Worm (Caenorhabditis elegans) whole organism, young adult: ENCODE measurements around the gene srab-20.
A peak's percentile ranks its signal among the peaks of the same experiment; 100 is the strongest.

Source experiments
- C17E4.6 ChIP-seq: fragments of 200-800 bp; sonication (Bioruptor generic); IDR thresholded peaks from 2 replicates; pipeline ENCODE4 v1.3.6; 2022; ENCODE audit warnings: missing genetic modification reagents, missing genetic modification characterization, missing compliant biosample characterization
- F10E7.11 ChIP-seq: sonication (generic microtip); optimal IDR thresholded peaks from 2 replicates; lab custom pipeline; 2017; ENCODE audit warnings: mild to moderate bottlenecking, missing genetic modification characterization, moderate library complexity, missing compliant biosample characterization
- F23B12.7 ChIP-seq: sonication (generic microtip); optimal IDR thresholded peaks from 2 replicates; lab custom pipeline; 2017; ENCODE audit warnings: missing genetic modification characterization, mild to moderate bottlenecking, missing compliant biosample characterization, antibody characterized with exemption, moderate library complexity; ENCODE audit not compliant: insufficient read depth
- F37B4.10 ChIP-seq: fragments of 200-800 bp; sonication (Bioruptor generic); IDR thresholded peaks from 2 replicates; pipeline ENCODE4 v1.3.6; 2022; ENCODE audit warnings: missing genetic modification characterization, missing compliant biosample characterization
- F52B5.7 ChIP-seq: sonication (generic microtip); optimal IDR thresholded peaks from 2 replicates; lab custom pipeline; 2016; ENCODE audit warnings: mild to moderate bottlenecking, missing genetic modification characterization, missing compliant biosample characterization
- F55B11.4 ChIP-seq: sonication (generic microtip); optimal IDR thresholded peaks from 2 replicates; lab custom pipeline; 2016; ENCODE audit warnings: missing compliant biosample characterization, missing genetic modification characterization, borderline replicate concordance; ENCODE audit not compliant: insufficient read depth
- F57C9.4 ChIP-seq: sonication (generic microtip); optimal IDR thresholded peaks from 2 replicates; lab custom pipeline; 2017; ENCODE audit warnings: mild to moderate bottlenecking, missing genetic modification characterization, missing compliant biosample characterization
- K11D2.4 ChIP-seq: fragments of 200-800 bp; sonication (Bioruptor generic); IDR thresholded peaks from 2 replicates; pipeline ENCODE4 v1.3.6; 2022; ENCODE audit warnings: missing genetic modification reagents, missing genetic modification characterization, missing compliant biosample characterization
- Y53F4B.3 ChIP-seq: fragments of 200-800 bp; sonication (Bioruptor generic); IDR thresholded peaks from 2 replicates; pipeline ENCODE4 v1.3.6; 2022; ENCODE audit warnings: missing genetic modification reagents, missing genetic modification characterization, missing compliant biosample characterization
- Y53G8AR.9 ChIP-seq: fragments of 200-800 bp; sonication (Bioruptor generic); conservative IDR thresholded peaks from 2 replicates; pipeline ENCODE4 v1.3.6; 2022; ENCODE audit warnings: missing genetic modification reagents, missing genetic modification characterization, missing compliant biosample characterization
- ama-1 ChIP-seq, 3 experiments: fragments of 150-350 bp in 1 of 3; sonication (generic microtip) in 2 of 3; optimal IDR thresholded peaks; 2 replicates each; lab custom pipeline; 2014 to 2018; ENCODE audit warnings: missing biosample characterization in 2 of 3, missing genetic modification characterization in 2 of 3, missing genetic modification reagents in 2 of 3
- aptf-3 ChIP-seq: fragments of 200-800 bp; sonication (Bioruptor generic); IDR thresholded peaks from 2 replicates; pipeline ENCODE4 v1.3.6; 2022; ENCODE audit warnings: missing genetic modification characterization, missing compliant biosample characterization
- athp-1 ChIP-seq: sonication (generic microtip); optimal IDR thresholded peaks from 2 replicates; lab custom pipeline; 2017; ENCODE audit warnings: mild to moderate bottlenecking, missing genetic modification characterization, missing compliant biosample characterization
- attf-5 ChIP-seq: fragments of 200-800 bp; sonication (Bioruptor generic); optimal IDR thresholded peaks from 2 replicates; lab custom pipeline; 2018; ENCODE audit warnings: mild to moderate bottlenecking, missing genetic modification characterization, missing compliant biosample characterization
- attf-6 ChIP-seq: fragments of 200-800 bp; sonication (Bioruptor generic); IDR thresholded peaks from 2 replicates; pipeline ENCODE4 v1.3.6; 2022; ENCODE audit warnings: missing genetic modification reagents, missing genetic modification characterization, missing compliant biosample characterization
- cebp-1 ChIP-seq, 2 experiments: fragments of 200-800 bp in 1 of 2; sonication (Bioruptor generic) in 1 of 2; sonication (generic microtip) in 1 of 2; IDR thresholded peaks in 1 of 2; optimal IDR thresholded peaks in 1 of 2; 2 replicates each; pipeline versions ENCODE4 v1.3.6 to Lab custom; 2017 to 2022; ENCODE audit warnings: missing compliant biosample characterization in 2 of 2, missing genetic modification characterization in 2 of 2, mild to moderate bottlenecking in 1 of 2, missing genetic modification reagents in 1 of 2, moderate library complexity in 1 of 2
- ceh-100 ChIP-seq: fragments of 200-800 bp; sonication (Bioruptor generic); IDR thresholded peaks from 2 replicates; pipeline ENCODE4 v1.3.6; 2022; ENCODE audit warnings: missing genetic modification reagents, missing genetic modification characterization, missing compliant biosample characterization
- ceh-27 ChIP-seq: fragments of 200-800 bp; sonication (Bioruptor generic); optimal IDR thresholded peaks from 2 replicates; lab custom pipeline; 2018; ENCODE audit warnings: mild to moderate bottlenecking, missing genetic modification characterization, moderate library complexity, missing compliant biosample characterization
- ceh-40 ChIP-seq: fragments of 200-800 bp; sonication (Bioruptor generic); IDR thresholded peaks from 2 replicates; pipeline ENCODE4 v1.3.6; 2022; ENCODE audit warnings: missing genetic modification characterization, missing compliant biosample characterization
- egrh-3 ChIP-seq: fragments of 200-800 bp; sonication (Bioruptor generic); IDR thresholded peaks from 2 replicates; pipeline ENCODE4 v1.3.6; 2022; ENCODE audit warnings: missing genetic modification reagents, missing genetic modification characterization, missing compliant biosample characterization
- ekl-4 ChIP-seq: fragments of 200-800 bp; sonication (Bioruptor generic); IDR thresholded peaks from 2 replicates; pipeline ENCODE4 v1.3.6; 2022; ENCODE audit warnings: missing genetic modification reagents, missing genetic modification characterization, missing compliant biosample characterization
- ets-4 ChIP-seq: fragments of 200-800 bp; sonication (Bioruptor generic); optimal IDR thresholded peaks from 2 replicates; lab custom pipeline; 2018; ENCODE audit warnings: mild to moderate bottlenecking, missing genetic modification characterization, missing compliant biosample characterization
- gei-17 ChIP-seq: fragments of 200-800 bp; sonication (Bioruptor generic); optimal IDR thresholded peaks from 2 replicates; lab custom pipeline; 2018; ENCODE audit warnings: mild to moderate bottlenecking, missing genetic modification characterization, missing compliant biosample characterization
- hmg-20 ChIP-seq: fragments of 200-800 bp; sonication (Bioruptor generic); IDR thresholded peaks from 2 replicates; pipeline ENCODE4 v1.3.6; 2022; ENCODE audit warnings: missing genetic modification reagents, missing genetic modification characterization, missing compliant biosample characterization
- lin-40 ChIP-seq: sonication (generic microtip); optimal IDR thresholded peaks from 2 replicates; lab custom pipeline; 2016; ENCODE audit warnings: missing genetic modification characterization, mild to moderate bottlenecking, missing compliant biosample characterization, missing genotype, missing genetic modification reagents
- madf-3 ChIP-seq: fragments of 200-800 bp; sonication (Bioruptor generic); IDR thresholded peaks from 2 replicates; pipeline ENCODE4 v1.3.6; 2022; ENCODE audit warnings: missing genetic modification reagents, missing genetic modification characterization, missing compliant biosample characterization
- madf-8 ChIP-seq: fragments of 200-800 bp; sonication (Bioruptor generic); conservative IDR thresholded peaks from 2 replicates; pipeline ENCODE4 v1.3.6; 2022; ENCODE audit warnings: missing genetic modification reagents, missing genetic modification characterization, missing compliant biosample characterization
- mel-28 ChIP-seq: sonication (generic microtip); optimal IDR thresholded peaks from 2 replicates; lab custom pipeline; 2016; ENCODE audit warnings: borderline replicate concordance, mild to moderate bottlenecking, missing genetic modification characterization, missing compliant biosample characterization
- pha-4 ChIP-seq: fragments of 150-350 bp; sonication (generic microtip); optimal IDR thresholded peaks from 2 replicates; lab custom pipeline; 2014; ENCODE audit warnings: missing biosample characterization, missing genetic modification reagents, missing genetic modification characterization
- sdz-38 ChIP-seq: sonication (generic microtip); optimal IDR thresholded peaks from 2 replicates; lab custom pipeline; 2016; ENCODE audit warnings: missing genotype, missing genetic modification characterization, missing compliant biosample characterization
- snpc-1.3 ChIP-seq: sonication (generic microtip); optimal IDR thresholded peaks from 2 replicates; lab custom pipeline; 2017; ENCODE audit warnings: missing genetic modification characterization, mild to moderate bottlenecking, missing compliant biosample characterization, antibody characterized with exemption, moderate library complexity, missing genotype, missing genetic modification reagents; ENCODE audit not compliant: insufficient read depth
- snpc-4 ChIP-seq, 5 experiments: fragments of 150-350 bp in 1 of 5; sonication (generic microtip) in 4 of 5; optimal IDR thresholded peaks; 2 replicates each; lab custom pipeline; 2014 to 2018; ENCODE audit warnings: missing genetic modification characterization in 5 of 5, missing biosample characterization in 3 of 5, antibody characterized with exemption in 2 of 5, mild to moderate bottlenecking in 2 of 5, missing compliant biosample characterization in 2 of 5, missing genotype in 2 of 5, moderate library complexity in 2 of 5, missing genetic modification reagents in 1 of 5
- tbp1 ChIP-seq: fragments of 200-800 bp; sonication (Bioruptor generic); optimal IDR thresholded peaks from 2 replicates; lab custom pipeline; 2018; ENCODE audit warnings: mild to moderate bottlenecking, missing genetic modification characterization, missing compliant biosample characterization
- zfh-2 ChIP-seq: fragments of 200-800 bp; sonication (Bioruptor generic); conservative IDR thresholded peaks from 2 replicates; pipeline ENCODE4 v1.3.6; 2022; ENCODE audit warnings: missing genetic modification reagents, missing genetic modification characterization, missing compliant biosample characterization
- zim-3 ChIP-seq: sonication (generic microtip); optimal IDR thresholded peaks from 2 replicates; lab custom pipeline; 2017; ENCODE audit warnings: mild to moderate bottlenecking, missing genetic modification characterization, moderate library complexity, missing compliant biosample characterization
- ztf-18 ChIP-seq: sonication (generic microtip); optimal IDR thresholded peaks from 2 replicates; lab custom pipeline; 2016; ENCODE audit warnings: missing genotype, mild to moderate bottlenecking, missing genetic modification characterization, missing compliant biosample characterization
- ztf-26 ChIP-seq: sonication (generic microtip); optimal IDR thresholded peaks from 2 replicates; lab custom pipeline; 2017; ENCODE audit warnings: missing genetic modification characterization, missing compliant biosample characterization

srab-20 gene

DNA sequence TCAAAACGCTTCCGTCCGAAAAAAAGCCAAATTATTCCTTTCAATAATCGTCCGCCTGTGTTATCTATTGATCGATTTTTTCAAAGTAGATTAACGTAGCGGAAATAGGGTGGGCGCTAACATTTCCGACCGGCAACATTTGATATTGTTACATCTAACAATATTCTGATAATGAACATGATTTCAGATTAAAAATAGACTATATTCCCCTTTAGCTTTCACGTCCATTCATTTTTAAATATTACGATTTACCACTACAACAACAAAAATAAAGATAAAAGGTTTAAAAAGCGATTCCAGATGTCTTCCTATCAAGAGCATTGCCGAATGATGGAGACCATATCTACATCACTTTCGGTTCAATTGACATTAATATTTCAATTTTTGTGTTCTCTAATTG, 2.7 kb upstream of the srab-20 start, which contains the start of gene srab-22:
srab-22 (plus strand) TSS at position 301 of the 400 bp plus-strand sequence.
- TF ChIP-seq ceh-100 (GFP tag; lab: Robert Waterston, UW) = no peak
- no peak for TF ChIP-seq K11D2.4 (GFP tag; lab: Robert Waterston, UW)
- TF ChIP-seq hmg-20 (GFP tag; lab: Robert Waterston, UW) = no peak
- no peak for TF ChIP-seq pha-4 (tag; lab: Kevin White, UChicago)
- TF ChIP-seq F10E7.11 (tag; lab: Kevin White, UChicago) = no peak
- TF ChIP-seq C17E4.6 = no peak
- TF ChIP-seq F52B5.7 = no peak
- no peak for TF ChIP-seq F55B11.4
- TF ChIP-seq madf-3 (GFP tag; lab: Robert Waterston, UW) = no peak
- TF ChIP-seq zim-3 (tag; lab: Kevin White, UChicago) = no peak
- no peak for TF ChIP-seq lin-40
- TF ChIP-seq ets-4 (GFP tag; lab: Kevin White, UChicago) = no peak
- TF ChIP-seq F23B12.7 (tag; lab: Kevin White, UChicago) = no peak
- no peak for TF ChIP-seq Y53G8AR.9
- no peak for TF ChIP-seq athp-1 (tag; lab: Kevin White, UChicago)
- no peak for TF ChIP-seq ztf-26 (tag; lab: Kevin White, UChicago)
- no peak for TF ChIP-seq ekl-4
- no peak for TF ChIP-seq attf-6 (GFP tag; lab: Robert Waterston, UW)

DNA sequence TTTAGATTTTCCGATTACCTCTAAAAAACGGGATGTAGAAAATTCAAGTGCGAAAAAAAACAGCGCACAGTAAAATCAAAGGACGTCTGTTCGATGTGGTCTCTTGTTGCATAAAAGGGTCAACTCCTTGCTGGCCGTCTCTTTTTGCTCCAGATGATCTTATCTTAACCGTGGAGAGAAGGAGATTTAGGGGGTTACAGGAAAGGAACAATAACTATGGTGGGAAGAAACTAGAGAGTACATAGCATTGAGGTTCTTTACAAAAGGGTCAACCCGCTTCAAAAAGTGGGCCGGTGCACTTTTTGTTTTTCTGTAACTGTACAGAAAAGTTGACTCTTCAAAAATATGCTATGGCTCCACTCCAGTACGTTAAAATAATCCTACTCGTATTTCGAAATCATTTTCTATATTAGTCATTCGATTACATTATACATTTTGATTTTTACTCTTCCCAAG, 2.8 kb downstream of the srab-20 start, which contains the start of the genes T20D4.19 and srj-9:
T20D4.19 (minus strand) TSS at position 101 of the 456 bp plus-strand sequence.
srj-9 (plus strand) TSS at position 406 of the 456 bp plus-strand sequence.
- TF ChIP-seq zfh-2 (GFP tag; lab: Robert Waterston, UW) (no peak), madf-3 (GFP tag; lab: Robert Waterston, UW) (0 out of 2 replicates have a peak, but pooled peaks have one; percentile 51)

DNA sequence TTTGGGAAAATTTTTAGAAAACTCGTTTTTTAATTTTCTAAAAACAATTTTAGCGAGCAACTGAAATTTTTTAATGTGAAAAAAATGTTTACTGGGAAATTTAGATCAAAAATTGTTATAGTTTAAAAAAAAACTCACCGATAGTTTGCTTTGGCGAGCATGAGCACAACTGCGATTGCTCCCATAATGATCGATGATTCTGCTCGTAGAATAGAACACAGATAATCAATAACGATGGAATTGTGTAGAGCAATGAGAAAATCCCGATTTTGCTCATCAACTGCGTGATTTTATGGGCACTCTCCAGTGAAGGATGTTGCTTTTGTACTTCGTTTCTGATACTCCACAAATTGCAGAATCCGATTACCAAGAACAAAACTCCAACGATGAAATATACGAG, 13.8 kb downstream of the srab-20 start:
- no peak for TF ChIP-seq F37B4.10 (GFP tag; lab: Robert Waterston, UW)
- no peak for TF ChIP-seq ceh-27 (GFP tag; lab: Kevin White, UChicago)
- TF ChIP-seq ama-1 (optimal IDR thresholded peaks at IDR 0.05; lab: Kevin White, UChicago) = no peak
- TF ChIP-seq ama-1 (GFP tag; optimal IDR thresholded peaks at IDR 0.05; lab: Kevin White, UChicago) = no peak
- TF ChIP-seq F57C9.4 (tag; lab: Kevin White, UChicago) = no peak
- TF ChIP-seq Y53F4B.3 (GFP tag; lab: Robert Waterston, UW) = no peak

DNA sequence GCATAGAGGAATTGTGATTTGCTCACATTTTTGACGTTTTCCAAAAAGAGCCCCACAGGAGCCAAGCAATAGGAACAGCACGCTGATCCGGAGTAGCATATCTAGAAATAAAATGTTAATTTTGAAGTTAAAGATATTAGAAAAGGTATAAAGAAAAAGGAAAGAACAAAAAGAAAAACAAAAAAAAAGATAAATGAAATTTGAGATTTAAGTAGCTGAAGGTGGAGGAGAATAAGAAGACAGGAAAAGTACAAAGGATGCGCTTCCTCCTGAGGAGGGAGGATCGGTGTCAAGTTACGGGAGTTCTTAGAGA, 15.9 kb downstream of the srab-20 start, which contains the start of gene cfz-2:
cfz-2 (minus strand) TSS at position 101 of the 313 bp plus-strand sequence.
- TF ChIP-seq ceh-100 (GFP tag; lab: Robert Waterston, UW) (no peak), aptf-3 (GFP tag; lab: Robert Waterston, UW) (no peak), zim-3 (tag; lab: Kevin White, UChicago) (no peak), ceh-40 (GFP tag; lab: Robert Waterston, UW) (no peak), madf-8 (GFP tag; lab: Robert Waterston, UW) (no peak), tbp1 (GFP tag; lab: Kevin White, UChicago) (no peak), gei-17 (GFP tag; lab: Kevin White, UChicago) (no peak), F10E7.11 (tag; lab: Kevin White, UChicago) (no peak), snpc-1.3 (no peak), mel-28 (no peak), egrh-3 (GFP tag; lab: Robert Waterston, UW) (no peak), ama-1 (optimal IDR thresholded peaks at IDR 0.05; lab: Kevin White, UChicago) (no peak), ama-1 (GFP tag; optimal IDR thresholded peaks at IDR 0.05; lab: Kevin White, UChicago) (no peak), attf-5 (GFP tag; lab: Kevin White, UChicago) (no peak), ztf-18 (tag; lab: Kevin White, UChicago) (no peak), sdz-38 (tag; lab: Kevin White, UChicago) (no peak), cebp-1 (GFP tag; IDR thresholded peaks at IDR 0.05; lab: Robert Waterston, UW) (no peak), cebp-1 (tag; optimal IDR thresholded peaks at IDR 0.05; lab: Kevin White, UChicago) (no peak), snpc-4 (GFP tag; optimal IDR thresholded peaks at IDR 0.05; lab: Kevin White, UChicago) (no peak), snpc-4 (tag; optimal IDR thresholded peaks at IDR 0.05; lab: Kevin White, UChicago) (no peak)
